Worm (Caenorhabditis elegans): ENCODE measurements around the gene clec-37.

DNA sequence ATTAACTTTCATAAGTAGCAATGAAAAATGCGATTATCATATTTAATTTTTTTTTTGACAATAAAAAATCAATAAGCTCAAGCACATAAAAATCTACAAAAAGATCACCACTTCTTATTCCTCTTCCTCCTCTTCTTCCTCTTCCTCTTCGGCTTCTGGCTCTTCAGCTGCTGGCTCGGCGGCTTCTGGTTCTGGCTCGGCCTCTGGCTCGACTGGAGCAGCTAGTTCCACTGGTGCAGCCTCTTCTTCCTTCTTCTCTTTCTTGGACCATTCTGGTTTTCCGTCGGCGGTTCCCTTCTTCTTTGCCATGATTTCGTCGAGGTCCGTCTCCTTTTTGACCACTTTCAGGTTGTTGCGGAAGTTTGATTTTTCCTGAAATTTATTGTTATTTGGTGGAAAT is 18.2 kb downstream of the clec-37 start:
- TF ChIP-seq W03F9.2 (tag; optimal IDR thresholded peaks at IDR 0.05) (no peak), him-1 (tag; optimal IDR thresholded peaks at IDR 0.05) (no peak)
